ENCODE assay signal across 5 worm cellular contexts in the genomic region with DNA sequence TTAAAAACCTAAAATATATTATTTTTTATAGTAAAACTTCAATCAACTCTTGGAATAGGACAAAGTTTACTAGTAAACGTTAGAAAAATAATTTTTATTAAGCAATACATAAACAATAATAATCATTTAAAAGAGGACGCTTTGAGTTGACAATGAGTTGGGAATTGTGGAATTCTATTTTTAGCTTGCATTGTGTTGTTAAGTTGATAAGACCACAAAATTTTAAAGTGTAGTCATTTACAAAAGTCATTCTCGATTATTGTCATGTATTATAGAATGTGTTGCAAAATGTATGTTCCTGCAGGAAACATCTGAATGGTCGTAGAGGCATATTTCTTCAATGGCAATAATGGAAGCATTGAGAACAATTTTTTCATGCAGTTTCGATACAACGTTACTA.
A peak's percentile ranks its signal among the peaks of the same experiment; 100 is the strongest.
TF ChIP-seq lines count a peak whose summit lies in the region.

No protein-coding gene starts in this region.

TF ChIP-seq in whole organism, L1 larva, 84 proteins besides CTCF, POLR2A, EP300 and RAD21:
- TF ChIP-seq nhr-47 (tag; optimal IDR thresholded peaks at IDR 0.05; lab: Kevin White, UChicago) = no peak
- no peak for TF ChIP-seq efl-1 (optimal IDR thresholded peaks at IDR 0.05; lab: Kevin White, UChicago)
- TF ChIP-seq efl-1 (GFP tag; optimal IDR thresholded peaks at IDR 0.05 in 1 of 2; lab: Kevin White, UChicago) = peak in 1 of 2 experiments; percentile 50
- TF ChIP-seq unc-130 (tag; optimal IDR thresholded peaks at IDR 0.05; lab: Kevin White, UChicago) = no peak
- no peak for TF ChIP-seq nhr-12 (tag; optimal IDR thresholded peaks at IDR 0.05; lab: Kevin White, UChicago)
- TF ChIP-seq ama-1 (optimal IDR thresholded peaks at IDR 0.05; lab: Kevin White, UChicago) = no peak
- TF ChIP-seq ceh-82 (tag; optimal IDR thresholded peaks at IDR 0.05; lab: Kevin White, UChicago) = no peak
- TF ChIP-seq mef-2 (tag; optimal IDR thresholded peaks at IDR 0.05; lab: Kevin White, UChicago) = no peak
- TF ChIP-seq elt-2 (tag; optimal IDR thresholded peaks at IDR 0.05; lab: Kevin White, UChicago) = peak; percentile 16
- no peak for TF ChIP-seq lin-35 (GFP tag; optimal IDR thresholded peaks at IDR 0.05; lab: Kevin White, UChicago)

TF ChIP-seq in whole organism, L2 larva, 48 proteins besides CTCF, POLR2A, EP300 and RAD21:
- TF ChIP-seq fos-1 (tag; optimal IDR thresholded peaks at IDR 0.05; lab: Kevin White, UChicago) = peak; percentile 20
- no peak for TF ChIP-seq gmeb-1 (tag; optimal IDR thresholded peaks at IDR 0.05; lab: Kevin White, UChicago)

TF ChIP-seq in whole organism, L3 larva, 47 proteins besides CTCF, POLR2A, EP300 and RAD21:
- TF ChIP-seq ama-1 (optimal IDR thresholded peaks at IDR 0.05; lab: Kevin White, UChicago) (no peak), ztf-4 (tag; optimal IDR thresholded peaks at IDR 0.05; lab: Kevin White, UChicago) (no peak), fkh-2 (tag; optimal IDR thresholded peaks at IDR 0.05; lab: Kevin White, UChicago) (no peak), sea-2 (GFP tag; optimal IDR thresholded peaks at IDR 0.05; lab: Kevin White, UChicago) (no peak), fkh-10 (GFP tag; optimal IDR thresholded peaks at IDR 0.05; lab: Kevin White, UChicago) (no peak), pha-4 (tag; optimal IDR thresholded peaks at IDR 0.05; lab: Kevin White, UChicago) (peak; percentile 12), ZK546.5 (tag; optimal IDR thresholded peaks at IDR 0.05; lab: Kevin White, UChicago) (no peak), elt-2 (tag; optimal IDR thresholded peaks at IDR 0.05; lab: Kevin White, UChicago) (peak; percentile 61), egl-27 (tag; optimal IDR thresholded peaks at IDR 0.05; lab: Kevin White, UChicago) (no peak), ceh-16 (tag; optimal IDR thresholded peaks at IDR 0.05; lab: Kevin White, UChicago) (no peak), daf-12 (tag; optimal IDR thresholded peaks at IDR 0.05; lab: Kevin White, UChicago) (no peak), lsy-12 (tag; optimal IDR thresholded peaks at IDR 0.05; lab: Kevin White, UChicago) (no peak), pqm-1 (tag; optimal IDR thresholded peaks at IDR 0.05; lab: Kevin White, UChicago) (peak; percentile 73), aly-2 (tag; optimal IDR thresholded peaks at IDR 0.05; lab: Kevin White, UChicago) (no peak)
TF ChIP-seq in whole organism, L3 larva: peak in this region for 3.

TF ChIP-seq in whole organism, L4 larva, 104 proteins besides CTCF, POLR2A, EP300 and RAD21:
- TF ChIP-seq ceh-62 (tag; optimal IDR thresholded peaks at IDR 0.05; lab: Kevin White, UChicago) (no peak), nhr-28 (tag; optimal IDR thresholded peaks at IDR 0.05; lab: Kevin White, UChicago) (peak; percentile 72), dve-1 (tag; optimal IDR thresholded peaks at IDR 0.05; lab: Kevin White, UChicago; ENCODE audit: insufficient read depth) (peak; percentile 50)

TF ChIP-seq in whole organism, young adult, 124 proteins besides CTCF, POLR2A, EP300 and RAD21:
- peak; percentile 1 for TF ChIP-seq nhr-80 (tag; optimal IDR thresholded peaks at IDR 0.05; lab: Kevin White, UChicago)
- TF ChIP-seq fkh-3 (tag; optimal IDR thresholded peaks at IDR 0.05; lab: Kevin White, UChicago) = no peak
TF ChIP-seq in whole organism, young adult: peak in this region for 1.
